Fruit fly (Drosophila melanogaster) Kc167 (cell line): ENCODE results near the gene Reg-2.

ENCODE experiments used
- Myc ChIP-seq: fragments of >200 bp; optimal IDR thresholded peaks from 2 replicates; lab custom pipeline; 2017; ENCODE audit warnings: missing external identifiers
- Sin3A ChIP-seq: fragments of >200 bp; optimal IDR thresholded peaks from 2 replicates; lab custom pipeline; 2018; ENCODE audit warnings: missing external identifiers
- h ChIP-seq: fragments of >200 bp; optimal IDR thresholded peaks from 3 replicates; lab custom pipeline; 2018; ENCODE audit warnings: missing external identifiers

DNA sequence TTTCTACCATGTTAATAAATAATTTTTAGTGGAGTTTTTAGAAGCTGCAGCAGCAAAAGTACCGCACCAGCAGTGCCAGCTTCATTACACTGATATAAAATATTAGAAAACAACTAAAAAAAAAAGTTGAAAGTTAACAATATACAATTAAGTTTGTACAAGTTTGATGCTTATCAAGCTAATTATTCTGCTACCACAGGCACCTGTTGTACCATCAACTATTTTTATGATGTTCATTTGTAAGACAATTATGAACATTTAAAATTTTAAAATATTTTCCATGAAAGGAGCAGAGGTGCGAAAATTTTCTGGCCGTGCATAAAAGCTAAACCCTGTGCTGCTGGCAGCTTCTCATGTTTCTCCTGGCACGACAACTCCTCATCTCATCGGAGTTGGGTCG is 2.0 kb upstream of the Reg-2 start:
- no peak for TF ChIP-seq Myc (lab: Kevin White, UChicago)
- no peak for TF ChIP-seq Sin3A (lab: Kevin White, UChicago)
- TF ChIP-seq h (lab: Kevin White, UChicago) = no peak
